Fruit fly (Drosophila melanogaster) whole organism, embryonic: Measurements from ENCODE around the gene CG31867.

Experiments used
- Asciz ChIP-seq: fragments of 200-800 bp; sonication (Bioruptor generic); optimal IDR thresholded peaks from 2 replicates; lab custom pipeline; 2017; ENCODE audit warnings: missing biosample characterization, mild to moderate bottlenecking, missing genetic modification characterization, missing genetic modification reagents
- Awh ChIP-seq: fragments of 200-800 bp; sonication (Bioruptor generic); IDR thresholded peaks from 2 replicates; pipeline ENCODE4, ENCODE4 v1.3.6; 2022; ENCODE audit warnings: missing biosample characterization, missing genetic modification characterization
- CG10321 ChIP-seq: fragments of 200-800 bp; sonication (Bioruptor generic); IDR thresholded peaks from 2 replicates; pipeline ENCODE4 v1.3.6; 2022; ENCODE audit warnings: missing biosample characterization, missing genetic modification characterization
- CG10654 ChIP-seq: fragments of 200-800 bp; sonication (Bioruptor generic); optimal IDR thresholded peaks from 2 replicates; lab custom pipeline; 2016; ENCODE audit warnings: missing biosample characterization, missing genetic modification characterization
- CG11398 ChIP-seq: fragments of 200-800 bp; sonication (Bioruptor generic); optimal IDR thresholded peaks from 2 replicates; lab custom pipeline; 2016; ENCODE audit warnings: missing biosample characterization, missing genetic modification characterization
- CG11723 ChIP-seq: fragments of 200-800 bp; sonication (Bioruptor generic); optimal IDR thresholded peaks from 2 replicates; lab custom pipeline; 2017; ENCODE audit warnings: missing biosample characterization, mild to moderate bottlenecking, missing genetic modification characterization
- CG12659 ChIP-seq: fragments of 200-800 bp; sonication (Bioruptor generic); optimal IDR thresholded peaks from 3 replicates; lab custom pipeline; 2017; ENCODE audit warnings: mild to moderate bottlenecking, missing biosample characterization, missing genetic modification reagents, missing genetic modification characterization
- CG13775 ChIP-seq: fragments of 200-800 bp; sonication (Bioruptor generic); optimal IDR thresholded peaks from 3 replicates; lab custom pipeline; 2017; ENCODE audit warnings: missing biosample characterization, mild to moderate bottlenecking, missing genetic modification characterization
- CG16863 ChIP-seq: fragments of 200-800 bp; sonication (Bioruptor generic); optimal IDR thresholded peaks from 3 replicates; lab custom pipeline; 2016; ENCODE audit warnings: missing biosample characterization, missing genetic modification characterization
- CG17359 ChIP-seq: fragments of 200-800 bp; sonication (Bioruptor generic); optimal IDR thresholded peaks from 3 replicates; lab custom pipeline; 2018; ENCODE audit warnings: missing biosample characterization, mild to moderate bottlenecking, missing genetic modification characterization, moderate library complexity
- CG17361 ChIP-seq: fragments of 200-800 bp; sonication (Bioruptor generic); IDR thresholded peaks from 3 replicates; pipeline ENCODE4 v1.3.6; 2022; ENCODE audit warnings: missing biosample characterization, missing genetic modification characterization
- CG17829 ChIP-seq: fragments of 200-800 bp; optimal IDR thresholded peaks from 2 replicates; lab custom pipeline; 2019; ENCODE audit warnings: missing biosample characterization, mild to moderate bottlenecking, missing genetic modification characterization, moderate library complexity
- CG18011 ChIP-seq: fragments of 200-800 bp; sonication (Bioruptor generic); optimal IDR thresholded peaks from 2 replicates; lab custom pipeline; 2017; ENCODE audit warnings: missing biosample characterization, missing genetic modification characterization, mild to moderate bottlenecking, moderate library complexity, missing genotype
- CG18476 ChIP-seq: fragments of 200-800 bp; sonication (Bioruptor generic); optimal IDR thresholded peaks from 2 replicates; lab custom pipeline; 2016; ENCODE audit warnings: missing biosample characterization, mild to moderate bottlenecking, missing genetic modification characterization
- CG2129 ChIP-seq: fragments of 200-800 bp; sonication (Bioruptor generic); IDR thresholded peaks from 2 replicates; pipeline ENCODE4 v1.3.6; 2022; ENCODE audit warnings: missing biosample characterization, missing genetic modification characterization; ENCODE audit not compliant: partially characterized antibody
- CG2202 ChIP-seq: fragments of 200-800 bp; sonication (Bioruptor generic); optimal IDR thresholded peaks from 2 replicates; lab custom pipeline; 2018; ENCODE audit warnings: missing biosample characterization, mild to moderate bottlenecking, missing genetic modification characterization
- CG3847 ChIP-seq: fragments of 200-800 bp; sonication (Bioruptor generic); IDR thresholded peaks from 2 replicates; pipeline ENCODE4 v1.3.6; 2022; ENCODE audit warnings: missing biosample characterization, missing genetic modification characterization
- CG4360 ChIP-seq: fragments of 200-800 bp; sonication (Bioruptor generic); IDR thresholded peaks from 2 replicates; pipeline ENCODE4 v1.3.6; 2022; ENCODE audit warnings: missing biosample characterization, missing genetic modification characterization
- CG43689 ChIP-seq: fragments of 200-800 bp; sonication (Bioruptor generic); IDR thresholded peaks from 2 replicates; pipeline ENCODE4 v1.3.6; 2022; ENCODE audit warnings: missing biosample characterization, missing genetic modification characterization
- CkIIα-i1 ChIP-seq: fragments of 200-800 bp; sonication (Bioruptor generic); IDR thresholded peaks from 2 replicates; pipeline ENCODE4 v1.3.6; 2022; ENCODE audit warnings: missing biosample characterization, missing genetic modification characterization
- Dref ChIP-seq: fragments of 200-800 bp; sonication (Bioruptor generic); IDR thresholded peaks from 2 replicates; pipeline ENCODE4 v1.3.6; 2022; ENCODE audit warnings: missing biosample characterization, missing genetic modification characterization
- Drgx ChIP-seq: fragments of 200-800 bp; sonication (Bioruptor generic); IDR thresholded peaks from 2 replicates; pipeline ENCODE4 v1.3.6; 2022; ENCODE audit warnings: missing biosample characterization, missing genetic modification characterization
- GATAe ChIP-seq: fragments of 200-800 bp; sonication (Bioruptor generic); conservative IDR thresholded peaks from 2 replicates; pipeline ENCODE4 v1.3.6; 2022; ENCODE audit warnings: missing biosample characterization, missing genetic modification characterization
- Lim3 ChIP-seq: fragments of 200-800 bp; sonication (Bioruptor generic); IDR thresholded peaks from 2 replicates; pipeline ENCODE4 v1.3.6; 2022; ENCODE audit warnings: missing biosample characterization, missing genetic modification characterization
- Max ChIP-seq: fragments of 200-800 bp; sonication (Bioruptor generic); optimal IDR thresholded peaks from 2 replicates; lab custom pipeline; 2016; ENCODE audit warnings: missing biosample characterization, mild to moderate bottlenecking, missing genetic modification characterization
- Neu2 ChIP-seq: fragments of 200-800 bp; sonication (Bioruptor generic); optimal IDR thresholded peaks from 3 replicates; lab custom pipeline; 2016; ENCODE audit warnings: missing biosample characterization, missing genetic modification characterization, borderline replicate concordance
- Pdp1 ChIP-seq, 2 experiments: fragments of 200-800 bp; sonication (Bioruptor generic); optimal IDR thresholded peaks; 3 replicates each; lab custom pipeline; 2016; ENCODE audit warnings: missing biosample characterization in 2 of 2, missing genetic modification characterization in 2 of 2, mild to moderate bottlenecking in 1 of 2, moderate library complexity in 1 of 2
- Spps ChIP-seq: fragments of 200-800 bp; sonication (Bioruptor generic); optimal IDR thresholded peaks from 2 replicates; lab custom pipeline; 2018; ENCODE audit warnings: missing biosample characterization, mild to moderate bottlenecking, missing genetic modification characterization
- Sry-β ChIP-seq: fragments of 200-800 bp; sonication (Bioruptor generic); optimal IDR thresholded peaks from 2 replicates; lab custom pipeline; 2018; ENCODE audit warnings: missing biosample characterization, mild to moderate bottlenecking, missing genetic modification characterization, moderate library complexity
- Stat92E ChIP-seq, 3 experiments: fragments of >200 bp in 2 of 3; fragments of 200-800 bp in 1 of 3; sonication (Bioruptor generic) in 1 of 3; optimal IDR thresholded peaks; 2 replicates each; lab custom pipeline; 2017 to 2019; ENCODE audit warnings: missing biosample characterization in 3 of 3, missing genetic modification characterization in 3 of 3, mild to moderate bottlenecking in 1 of 3, moderate library complexity in 1 of 3
- amos ChIP-seq: fragments of 200-800 bp; sonication (Bioruptor generic); IDR thresholded peaks from 2 replicates; pipeline ENCODE4 v1.3.6; 2022; ENCODE audit warnings: missing biosample characterization, missing genetic modification characterization; ENCODE audit not compliant: partially characterized antibody
- aop ChIP-seq: fragments of 200-800 bp; sonication (Bioruptor generic); IDR thresholded peaks from 2 replicates; pipeline ENCODE4 v1.3.6; 2022; ENCODE audit warnings: missing biosample characterization, missing genetic modification characterization
- bigmax ChIP-seq: fragments of 200-800 bp; sonication (Bioruptor generic); optimal IDR thresholded peaks from 2 replicates; lab custom pipeline; 2018; ENCODE audit warnings: missing biosample characterization, mild to moderate bottlenecking, missing genetic modification characterization
- bsh ChIP-seq, 2 experiments: fragments of 200-800 bp; sonication (Bioruptor generic); optimal IDR thresholded peaks; 2 replicates each; lab custom pipeline; 2017 to 2018; ENCODE audit warnings: mild to moderate bottlenecking in 2 of 2, missing biosample characterization in 2 of 2, missing genetic modification characterization in 2 of 2, moderate library complexity in 1 of 2
- chinmo ChIP-seq: fragments of 200-800 bp; sonication (Bioruptor generic); IDR thresholded peaks from 4 replicates; pipeline ENCODE4 v1.3.6; 2022; ENCODE audit warnings: missing biosample characterization, missing genetic modification characterization; ENCODE audit not compliant: partially characterized antibody
- dimm ChIP-seq: fragments of 200-800 bp; sonication (Bioruptor generic); IDR thresholded peaks from 2 replicates; pipeline ENCODE4 v1.3.6; 2022; ENCODE audit warnings: missing biosample characterization, missing genetic modification characterization
- fd64A ChIP-seq: fragments of 200-800 bp; sonication (Bioruptor generic); optimal IDR thresholded peaks from 3 replicates; lab custom pipeline; 2018; ENCODE audit warnings: missing biosample characterization, mild to moderate bottlenecking, missing genetic modification characterization
- fd96Cb ChIP-seq: fragments of 200-800 bp; sonication (Bioruptor generic); optimal IDR thresholded peaks from 2 replicates; lab custom pipeline; 2018; ENCODE audit warnings: missing biosample characterization, mild to moderate bottlenecking, missing genetic modification characterization, moderate library complexity
- gfzf ChIP-seq: fragments of 200-800 bp; sonication (Bioruptor generic); optimal IDR thresholded peaks from 2 replicates; lab custom pipeline; 2016; ENCODE audit warnings: missing biosample characterization, mild to moderate bottlenecking, missing genetic modification characterization, moderate library complexity
- knrl ChIP-seq: fragments of 200-800 bp; sonication (Bioruptor generic); IDR thresholded peaks from 3 replicates; pipeline ENCODE4 v1.3.6; 2022; ENCODE audit warnings: missing biosample characterization, missing genetic modification characterization; ENCODE audit not compliant: partially characterized antibody
- oc ChIP-seq: fragments of 200-800 bp; sonication (Bioruptor generic); optimal IDR thresholded peaks from 2 replicates; lab custom pipeline; 2018; ENCODE audit warnings: missing biosample characterization, mild to moderate bottlenecking, missing genetic modification characterization, moderate library complexity
- pb ChIP-seq: fragments of 200-800 bp; sonication (Bioruptor generic); optimal IDR thresholded peaks from 3 replicates; lab custom pipeline; 2016; ENCODE audit warnings: missing biosample characterization, missing genetic modification characterization
- phol ChIP-seq: fragments of 200-800 bp; sonication (Bioruptor generic); optimal IDR thresholded peaks from 3 replicates; lab custom pipeline; 2018; ENCODE audit warnings: missing biosample characterization, mild to moderate bottlenecking, missing genetic modification characterization, moderate library complexity
- sima ChIP-seq: fragments of 200-800 bp; sonication (Bioruptor generic); optimal IDR thresholded peaks from 2 replicates; lab custom pipeline; 2016; ENCODE audit warnings: missing biosample characterization, missing genetic modification characterization
- sob ChIP-seq: fragments of 200-800 bp; sonication (Bioruptor generic); IDR thresholded peaks from 2 replicates; pipeline ENCODE4 v1.3.6; 2022; ENCODE audit warnings: missing biosample characterization, missing genetic modification characterization
- stc ChIP-seq: fragments of 200-800 bp; sonication (Bioruptor generic); IDR thresholded peaks from 2 replicates; pipeline ENCODE4 v1.3.6; 2022; ENCODE audit warnings: missing biosample characterization, missing genetic modification characterization
- trem ChIP-seq: fragments of 200-800 bp; optimal IDR thresholded peaks from 3 replicates; lab custom pipeline; 2019; ENCODE audit warnings: missing biosample characterization, mild to moderate bottlenecking, missing genetic modification characterization, moderate library complexity
- tup ChIP-seq: fragments of 200-800 bp; sonication (Bioruptor generic); optimal IDR thresholded peaks from 2 replicates; lab custom pipeline; 2016; ENCODE audit warnings: missing biosample characterization, mild to moderate bottlenecking, missing genetic modification characterization, moderate library complexity

The CG31867 gene

DNA sequence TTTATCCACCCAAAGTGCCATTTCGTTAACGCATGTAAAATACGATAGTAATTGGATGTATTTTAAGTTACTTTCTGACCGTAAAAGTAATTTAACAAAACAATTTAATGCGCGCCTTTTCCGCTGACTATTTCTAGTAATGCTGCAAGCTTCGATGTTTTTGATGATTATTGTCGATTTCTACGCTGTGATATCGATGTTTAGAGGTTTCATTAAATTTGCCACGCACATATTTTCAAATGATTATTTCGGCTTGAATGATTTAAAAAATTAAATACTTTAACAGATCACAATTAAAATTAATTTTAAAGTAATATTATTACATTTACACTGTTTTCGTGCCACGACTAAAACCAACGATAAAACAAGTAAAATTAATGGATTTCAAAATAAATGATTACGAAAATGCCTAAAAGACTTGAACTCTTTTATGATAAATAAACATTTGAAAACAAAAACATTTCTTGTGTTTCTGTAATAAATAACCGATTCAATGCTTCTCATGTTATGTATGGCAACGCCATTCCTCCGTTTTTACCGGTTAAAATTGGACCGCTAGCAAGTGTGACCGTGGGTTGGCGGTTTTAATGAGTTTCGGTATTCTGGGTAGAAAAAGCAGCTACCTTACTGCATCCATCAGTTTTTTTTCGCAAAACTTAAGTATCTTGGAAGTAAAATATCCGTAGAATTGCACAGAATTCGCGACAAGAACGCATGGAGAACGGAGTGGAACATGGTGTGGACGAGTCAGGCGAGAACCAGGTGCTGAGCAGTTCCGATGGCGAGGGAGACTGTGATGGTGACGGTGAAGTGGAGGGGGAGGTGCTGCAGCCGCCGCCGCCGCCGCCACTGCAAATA is 14.8 kb downstream of the CG31867 start, which contains the start of the genes RfC38 and CG4751 (continued):
- TF ChIP-seq Awh (GFP tag; lab: Robert Waterston, UW) (no peak), tup (GFP tag; lab: Kevin White, UChicago) (no peak), sima (no peak), CG3847 (GFP tag; lab: Robert Waterston, UW) (no peak), gfzf (peak; percentile 89), dimm (no peak), CG13775 (peak; percentile 31), CG17361 (no peak), sob (GFP tag; lab: Robert Waterston, UW) (no peak), CG4360 (GFP tag; lab: Robert Waterston, UW) (no peak), Drgx (GFP tag; lab: Robert Waterston, UW) (no peak), oc (tag; lab: Kevin White, UChicago) (no peak), CG17829 (tag; lab: Kevin White, UChicago) (peak; percentile 47), CG43689 (GFP tag; lab: Robert Waterston, UW) (no peak), Spps (tag; lab: Kevin White, UChicago) (no peak), CG17359 (tag; lab: Kevin White, UChicago) (no peak), stc (no peak), GATAe (GFP tag; lab: Robert Waterston, UW) (no peak), knrl (peak; percentile 67), CG2129 (GFP tag; lab: Robert Waterston, UW) (peak; percentile 39; the same call in 1 of the 2 replicates), CG10654 (GFP tag; lab: Kevin White, UChicago) (no peak), CG18476 (GFP tag; lab: Kevin White, UChicago) (no peak), Lim3 (GFP tag; lab: Robert Waterston, UW) (no peak), CG12659 (GFP tag; lab: Kevin White, UChicago) (peak; percentile 71), trem (tag; lab: Kevin White, UChicago) (peak; percentile 67), CG18011 (GFP tag; lab: Kevin White, UChicago) (no peak), Neu2 (GFP tag; lab: Kevin White, UChicago) (no peak), CG16863 (no peak), fd96Cb (tag; lab: Kevin White, UChicago) (no peak), CG10321 (GFP tag; lab: Robert Waterston, UW) (no peak), Dref (peak; percentile 75), CG11723 (no peak), Sry-β (GFP tag; lab: Kevin White, UChicago) (peak; percentile 5), pb (GFP tag; lab: Kevin White, UChicago) (peak; percentile 4), Asciz (no peak), Max (GFP tag; lab: Kevin White, UChicago) (peak; percentile 2), aop (GFP tag; lab: Robert Waterston, UW) (no peak), bsh (GFP tag; optimal IDR thresholded peaks at IDR 0.05; lab: Kevin White, UChicago) (no peak), fd64A (GFP tag; lab: Kevin White, UChicago) (no peak), Stat92E (GFP tag; optimal IDR thresholded peaks at IDR 0.05; lab: Kevin White, UChicago) (no peak), phol (tag; lab: Kevin White, UChicago) (peak; percentile 39), CG2202 (tag; lab: Kevin White, UChicago) (no peak), CG11398 (GFP tag; lab: Kevin White, UChicago) (no peak), amos (GFP tag; lab: Robert Waterston, UW) (peak; percentile 65), Pdp1 (GFP tag; optimal IDR thresholded peaks at IDR 0.05; lab: Kevin White, UChicago) (no peak), chinmo (0 out of 4 replicates have a peak, but pooled peaks have one; percentile 57), bigmax (GFP tag; lab: Kevin White, UChicago) (no peak), CkIIα-i1 (GFP tag; lab: Robert Waterston, UW) (no peak; the same call in 1 of the 2 replicates)
